Fruit fly (Drosophila melanogaster): ENCODE results near the gene His3.3A.

- no peak for TF ChIP-seq CG8119 (GFP tag; IDR thresholded peaks at IDR 0.05)
- no peak for TF ChIP-seq dsx (GFP tag; optimal IDR thresholded peaks at IDR 0.05; ENCODE audit: poor library complexity, severe bottlenecking)
- TF ChIP-seq CG15336 (GFP tag; IDR thresholded peaks at IDR 0.05), result no peak
- no peak for TF ChIP-seq CG34406 (GFP tag; optimal IDR thresholded peaks at IDR 0.05)
Measured at dm6 chr2L:5037402-5037860, 17.4 kb upstream of the His3.3A start, which contains the start of the genes CG14042 and SP555.
